Fruit fly (Drosophila melanogaster) whole organism, embryonic: ENCODE measurements around the gene Gr61a.

ENCODE experiments used
- Adf1 ChIP-seq: fragments of 200-800 bp; sonication (Bioruptor generic); IDR thresholded peaks from 2 replicates; pipeline ENCODE4 v1.3.6; 2022; ENCODE audit warnings: missing biosample characterization, missing genetic modification characterization
- CG10321 ChIP-seq: fragments of 200-800 bp; sonication (Bioruptor generic); IDR thresholded peaks from 2 replicates; pipeline ENCODE4 v1.3.6; 2022; ENCODE audit warnings: missing biosample characterization, missing genetic modification characterization
- CG10565 ChIP-seq: fragments of 200-800 bp; sonication (Bioruptor generic); optimal IDR thresholded peaks from 3 replicates; lab custom pipeline; 2016; ENCODE audit warnings: missing biosample characterization, mild to moderate bottlenecking, missing genetic modification characterization
- CG10959 ChIP-seq: fragments of 200-800 bp; sonication (Bioruptor generic); IDR thresholded peaks from 2 replicates; pipeline ENCODE4 v1.3.6; 2022; ENCODE audit warnings: missing biosample characterization, missing genetic modification characterization
- CG10979 ChIP-seq: fragments of 200-800 bp; sonication (Bioruptor generic); optimal IDR thresholded peaks from 2 replicates; lab custom pipeline; 2018; ENCODE audit warnings: missing biosample characterization, mild to moderate bottlenecking, missing genetic modification characterization, moderate library complexity
- CG11504 ChIP-seq: fragments of 200-800 bp; sonication (Bioruptor generic); optimal IDR thresholded peaks from 3 replicates; lab custom pipeline; 2019; ENCODE audit warnings: missing biosample characterization, mild to moderate bottlenecking, missing genetic modification characterization, moderate library complexity
- CG12071 ChIP-seq: fragments of 200-800 bp; sonication (Bioruptor generic); optimal IDR thresholded peaks from 3 replicates; lab custom pipeline; 2018; ENCODE audit warnings: missing biosample characterization, mild to moderate bottlenecking, missing genetic modification characterization
- CG12744 ChIP-seq: fragments of 200-800 bp; sonication (Bioruptor generic); optimal IDR thresholded peaks from 2 replicates; lab custom pipeline; 2016; ENCODE audit warnings: missing biosample characterization, missing genetic modification characterization
- CG14667 ChIP-seq: fragments of 200-800 bp; sonication (Bioruptor generic); IDR thresholded peaks from 2 replicates; pipeline ENCODE4 v1.3.6; 2022; ENCODE audit warnings: missing biosample characterization, missing genetic modification characterization
- CG15011 ChIP-seq: fragments of 200-800 bp; sonication (Bioruptor generic); optimal IDR thresholded peaks from 3 replicates; lab custom pipeline; 2018; ENCODE audit warnings: missing biosample characterization, mild to moderate bottlenecking, missing genetic modification characterization
- CG15479 ChIP-seq: fragments of 200-800 bp; sonication (Bioruptor generic); optimal IDR thresholded peaks from 3 replicates; lab custom pipeline; 2019; ENCODE audit warnings: missing biosample characterization, mild to moderate bottlenecking, missing genetic modification characterization, moderate library complexity
- CG15601 ChIP-seq: fragments of 200-800 bp; sonication (Bioruptor generic); optimal IDR thresholded peaks from 3 replicates; lab custom pipeline; 2019; ENCODE audit warnings: missing biosample characterization, mild to moderate bottlenecking, missing genetic modification characterization, moderate library complexity
- CG1602 ChIP-seq: fragments of 200-800 bp; sonication (Bioruptor generic); optimal IDR thresholded peaks from 3 replicates; lab custom pipeline; 2016; ENCODE audit warnings: missing biosample characterization, missing genetic modification characterization
- CG16779 ChIP-seq: fragments of 200-800 bp; sonication (Bioruptor generic); IDR thresholded peaks from 2 replicates; pipeline ENCODE4 v1.3.6; 2022; ENCODE audit warnings: missing biosample characterization, missing genetic modification characterization
- CG16815 ChIP-seq: fragments of 200-800 bp; sonication (Bioruptor generic); optimal IDR thresholded peaks from 3 replicates; lab custom pipeline; 2017; ENCODE audit warnings: missing biosample characterization, mild to moderate bottlenecking, missing genetic modification characterization
- CG17385 ChIP-seq: fragments of 200-800 bp; sonication (Bioruptor generic); optimal IDR thresholded peaks from 3 replicates; lab custom pipeline; 2018; ENCODE audit warnings: missing biosample characterization, mild to moderate bottlenecking, missing genetic modification characterization
- CG32532 ChIP-seq: fragments of 200-800 bp; sonication (Bioruptor generic); IDR thresholded peaks from 2 replicates; pipeline ENCODE4 v1.3.6; 2022; ENCODE audit warnings: missing biosample characterization, missing genetic modification characterization
- CG32772 ChIP-seq: fragments of 200-800 bp; sonication (Bioruptor generic); IDR thresholded peaks from 2 replicates; pipeline ENCODE4 v1.3.6; 2022; ENCODE audit warnings: missing biosample characterization, missing genetic modification characterization
- CG34224 ChIP-seq: fragments of 200-800 bp; sonication (Bioruptor generic); IDR thresholded peaks from 3 replicates; pipeline ENCODE4 v1.3.6; 2022; ENCODE audit warnings: missing biosample characterization, missing genetic modification characterization; ENCODE audit not compliant: partially characterized antibody
- CG3726 ChIP-seq: fragments of 200-800 bp; sonication (Bioruptor generic); IDR thresholded peaks from 3 replicates; pipeline ENCODE4, ENCODE4 v1.3.6; 2022; ENCODE audit warnings: missing biosample characterization, missing genetic modification characterization
- CG7745 ChIP-seq: fragments of 200-800 bp; sonication (Bioruptor generic); optimal IDR thresholded peaks from 2 replicates; lab custom pipeline; 2018; ENCODE audit warnings: missing biosample characterization, mild to moderate bottlenecking, missing genetic modification characterization, moderate library complexity
- CG7839 ChIP-seq: fragments of 200-800 bp; sonication (Bioruptor generic); optimal IDR thresholded peaks from 3 replicates; lab custom pipeline; 2018; ENCODE audit warnings: missing biosample characterization, mild to moderate bottlenecking, missing genetic modification characterization, moderate library complexity
- CG8281 ChIP-seq: fragments of 200-800 bp; sonication (Bioruptor generic); optimal IDR thresholded peaks from 2 replicates; lab custom pipeline; 2018; ENCODE audit warnings: missing biosample characterization, mild to moderate bottlenecking, missing genetic modification characterization, moderate library complexity
- CG9727 ChIP-seq: fragments of 200-800 bp; sonication (Bioruptor generic); optimal IDR thresholded peaks from 3 replicates; lab custom pipeline; 2017; ENCODE audit warnings: missing biosample characterization, mild to moderate bottlenecking, missing genetic modification characterization
- Camta ChIP-seq: fragments of 200-800 bp; sonication (Bioruptor generic); optimal IDR thresholded peaks from 2 replicates; lab custom pipeline; 2016; ENCODE audit warnings: missing biosample characterization, missing genetic modification characterization
- Dfd ChIP-seq, 2 experiments: fragments of >200 bp; optimal IDR thresholded peaks; 2 replicates each; lab custom pipeline; 2017; ENCODE audit warnings: missing biosample characterization in 2 of 2, missing genetic modification characterization in 2 of 2
- Dref ChIP-seq: fragments of 200-800 bp; sonication (Bioruptor generic); IDR thresholded peaks from 2 replicates; pipeline ENCODE4 v1.3.6; 2022; ENCODE audit warnings: missing biosample characterization, missing genetic modification characterization
- H15 ChIP-seq: fragments of 200-800 bp; sonication (Bioruptor generic); IDR thresholded peaks from 3 replicates; pipeline ENCODE4 v1.3.6; 2022; ENCODE audit warnings: missing biosample characterization, missing genetic modification characterization
- H2.0 ChIP-seq: fragments of 200-800 bp; sonication (Bioruptor generic); IDR thresholded peaks from 2 replicates; pipeline ENCODE4 v1.3.6; 2022; ENCODE audit warnings: missing biosample characterization, missing genetic modification characterization
- Hmr ChIP-seq: fragments of 200-800 bp; sonication (Bioruptor generic); optimal IDR thresholded peaks from 3 replicates; lab custom pipeline; 2017; ENCODE audit warnings: mild to moderate bottlenecking, missing biosample characterization, missing genetic modification reagents, missing genetic modification characterization
- MTF-1 ChIP-seq: fragments of 200-800 bp; sonication (Bioruptor generic); optimal IDR thresholded peaks from 2 replicates; lab custom pipeline; 2018; ENCODE audit warnings: missing biosample characterization, mild to moderate bottlenecking, missing genetic modification characterization, borderline replicate concordance
- Mes4 ChIP-seq: fragments of 200-800 bp; sonication (Bioruptor generic); optimal IDR thresholded peaks from 2 replicates; lab custom pipeline; 2016; ENCODE audit warnings: missing biosample characterization, missing genetic modification characterization
- NFAT ChIP-seq: fragments of 200-800 bp; sonication (Bioruptor generic); IDR thresholded peaks from 2 replicates; pipeline ENCODE4 v1.3.6; 2022; ENCODE audit warnings: missing biosample characterization, missing genetic modification characterization
- Poxn ChIP-seq: fragments of 200-800 bp; sonication (Bioruptor generic); IDR thresholded peaks from 2 replicates; pipeline ENCODE4 v1.3.6; 2022; ENCODE audit warnings: missing biosample characterization, missing genetic modification characterization
- Sin3A ChIP-seq: fragments of >200 bp; optimal IDR thresholded peaks from 2 replicates; lab custom pipeline; 2018
- Sox102F ChIP-seq: fragments of 200-800 bp; sonication (Bioruptor generic); optimal IDR thresholded peaks from 2 replicates; lab custom pipeline; 2018; ENCODE audit warnings: missing biosample characterization, mild to moderate bottlenecking, missing genetic modification characterization, moderate library complexity
- Sry-δ ChIP-seq: fragments of 200-800 bp; sonication (Bioruptor generic); optimal IDR thresholded peaks from 2 replicates; lab custom pipeline; 2016; ENCODE audit warnings: missing biosample characterization, missing genetic modification characterization
- abd-A ChIP-seq: fragments of 200-800 bp; sonication (Bioruptor generic); optimal IDR thresholded peaks from 3 replicates; lab custom pipeline; 2019; ENCODE audit warnings: missing biosample characterization, mild to moderate bottlenecking, missing genetic modification characterization, moderate library complexity
- ash1 ChIP-seq: fragments of 200-800 bp; sonication (Bioruptor generic); optimal IDR thresholded peaks from 2 replicates; lab custom pipeline; 2018; ENCODE audit warnings: missing biosample characterization, mild to moderate bottlenecking, missing genetic modification characterization
- bab2 ChIP-seq: fragments of 200-800 bp; sonication (Bioruptor generic); optimal IDR thresholded peaks from 2 replicates; lab custom pipeline; 2016; ENCODE audit warnings: missing biosample characterization, missing genetic modification characterization
- dmrt99B ChIP-seq: fragments of 200-800 bp; sonication (Bioruptor generic); optimal IDR thresholded peaks from 2 replicates; lab custom pipeline; 2018; ENCODE audit warnings: missing biosample characterization, mild to moderate bottlenecking, missing genetic modification characterization, moderate library complexity
- esg ChIP-seq: fragments of 200-800 bp; sonication (Bioruptor generic); conservative IDR thresholded peaks from 2 replicates; pipeline ENCODE4 v1.3.6; 2022; ENCODE audit warnings: missing biosample characterization, missing genetic modification characterization
- gem ChIP-seq: fragments of 200-800 bp; sonication (Bioruptor generic); optimal IDR thresholded peaks from 2 replicates; lab custom pipeline; 2019; ENCODE audit warnings: missing biosample characterization, mild to moderate bottlenecking, missing genetic modification characterization, moderate library complexity
- mirr ChIP-seq: fragments of 200-800 bp; sonication (Bioruptor generic); optimal IDR thresholded peaks from 3 replicates; lab custom pipeline; 2018; ENCODE audit warnings: missing biosample characterization, mild to moderate bottlenecking, missing genetic modification characterization
- pfk ChIP-seq: fragments of 200-800 bp; sonication (Bioruptor generic); optimal IDR thresholded peaks from 2 replicates; lab custom pipeline; 2018; ENCODE audit warnings: missing biosample characterization, mild to moderate bottlenecking, missing genetic modification characterization, moderate library complexity
- phol ChIP-seq: fragments of 200-800 bp; sonication (Bioruptor generic); optimal IDR thresholded peaks from 3 replicates; lab custom pipeline; 2018; ENCODE audit warnings: missing biosample characterization, mild to moderate bottlenecking, missing genetic modification characterization, moderate library complexity
- pum ChIP-seq: fragments of 200-800 bp; sonication (Bioruptor generic); optimal IDR thresholded peaks from 2 replicates; lab custom pipeline; 2016; ENCODE audit warnings: missing biosample characterization, missing genetic modification characterization
- ranshi ChIP-seq: fragments of 200-800 bp; sonication (Bioruptor generic); IDR thresholded peaks from 2 replicates; pipeline ENCODE4 v1.3.6; 2022; ENCODE audit warnings: missing biosample characterization, missing genetic modification characterization
- slp2 ChIP-seq: fragments of 200-800 bp; sonication (Bioruptor generic); optimal IDR thresholded peaks from 2 replicates; lab custom pipeline; 2016; ENCODE audit warnings: missing biosample characterization, missing genetic modification characterization
- sqz ChIP-seq: fragments of 200-800 bp; sonication (Bioruptor generic); optimal IDR thresholded peaks from 3 replicates; lab custom pipeline; 2018; ENCODE audit warnings: missing biosample characterization, mild to moderate bottlenecking, missing genetic modification characterization
- stc ChIP-seq: fragments of 200-800 bp; sonication (Bioruptor generic); IDR thresholded peaks from 2 replicates; pipeline ENCODE4 v1.3.6; 2022; ENCODE audit warnings: missing biosample characterization, missing genetic modification characterization
- sug ChIP-seq: fragments of 200-800 bp; optimal IDR thresholded peaks from 2 replicates; lab custom pipeline; 2019; ENCODE audit warnings: missing biosample characterization, mild to moderate bottlenecking, missing genetic modification characterization, moderate library complexity

Gr61a gene

dm6 chr3L:793733-794320 lies 47.4 kb upstream of the Gr61a start (continued):
- no peak for TF ChIP-seq Dref
- TF ChIP-seq CG14667: no peak
- peak; percentile 18 for TF ChIP-seq CG11504 (tag; lab: Kevin White, UChicago)
- TF ChIP-seq gem: peak; percentile 39
- TF ChIP-seq CG12744 (GFP tag; lab: Kevin White, UChicago): no peak
- TF ChIP-seq NFAT (GFP tag; lab: Robert Waterston, UW): no peak
- no peak for TF ChIP-seq Dfd (GFP tag; optimal IDR thresholded peaks at IDR 0.05; lab: Kevin White, UChicago)
- TF ChIP-seq ash1 (GFP tag; lab: Kevin White, UChicago): no peak
- TF ChIP-seq mirr (GFP tag; lab: Kevin White, UChicago): no peak
- TF ChIP-seq phol (tag; lab: Kevin White, UChicago): peak; percentile 20
- TF ChIP-seq bab2 (GFP tag; lab: Kevin White, UChicago): no peak
- no peak for TF ChIP-seq H15
- TF ChIP-seq CG15011 (GFP tag; lab: Kevin White, UChicago): no peak
- TF ChIP-seq Mes4: no peak
- TF ChIP-seq CG10321 (GFP tag; lab: Robert Waterston, UW): no peak
- TF ChIP-seq H2.0 (GFP tag; lab: Robert Waterston, UW): no peak
- no peak for TF ChIP-seq Camta (GFP tag; lab: Kevin White, UChicago)
- no peak for TF ChIP-seq CG16779 (GFP tag; lab: Robert Waterston, UW)
- no peak for TF ChIP-seq CG3726 (GFP tag; lab: Robert Waterston, UW)
- TF ChIP-seq CG7745 (tag; lab: Kevin White, UChicago): no peak
- TF ChIP-seq pum (GFP tag; lab: Kevin White, UChicago): no peak
- no peak for TF ChIP-seq Adf1 (GFP tag; lab: Robert Waterston, UW)
- TF ChIP-seq CG32772: no peak
- TF ChIP-seq CG1602 (GFP tag; lab: Kevin White, UChicago): no peak
- no peak for TF ChIP-seq CG8281 (tag; lab: Kevin White, UChicago)
- no peak for TF ChIP-seq Poxn
- TF ChIP-seq CG17385 (GFP tag; lab: Kevin White, UChicago): no peak
- no peak for TF ChIP-seq Sin3A (lab: Kevin White, UChicago)
- no peak for TF ChIP-seq CG10979 (tag; lab: Kevin White, UChicago)
- TF ChIP-seq MTF-1 (GFP tag; lab: Kevin White, UChicago): no peak
- no peak for TF ChIP-seq dmrt99B
- TF ChIP-seq stc (GFP tag; lab: Robert Waterston, UW): no peak
- no peak for TF ChIP-seq CG10565 (GFP tag; lab: Kevin White, UChicago)
- no peak for TF ChIP-seq CG34224
- TF ChIP-seq pfk (GFP tag; lab: Kevin White, UChicago): no peak
- TF ChIP-seq Sox102F (GFP tag; lab: Kevin White, UChicago): peak; percentile 16
- no peak for TF ChIP-seq slp2 (GFP tag; lab: Kevin White, UChicago)
- no peak for TF ChIP-seq CG9727 (GFP tag; lab: Kevin White, UChicago)
- no peak for TF ChIP-seq sqz (GFP tag; lab: Kevin White, UChicago)
- no peak for TF ChIP-seq esg (GFP tag; lab: Robert Waterston, UW)
- no peak for TF ChIP-seq CG32532 (GFP tag; lab: Robert Waterston, UW)
- no peak for TF ChIP-seq sug (tag; lab: Kevin White, UChicago)
- no peak for TF ChIP-seq abd-A (tag; lab: Kevin White, UChicago)
- no peak for TF ChIP-seq CG16815 (GFP tag; lab: Kevin White, UChicago)
- TF ChIP-seq Hmr (GFP tag; lab: Kevin White, UChicago): no peak
- TF ChIP-seq CG10959 (GFP tag; lab: Robert Waterston, UW): no peak
- no peak for TF ChIP-seq CG12071 (GFP tag; lab: Kevin White, UChicago)
- TF ChIP-seq ranshi (GFP tag; lab: Robert Waterston, UW): no peak
- TF ChIP-seq Sry-δ (GFP tag; lab: Kevin White, UChicago): no peak
- TF ChIP-seq CG7839: no peak
- TF ChIP-seq CG15479: peak; percentile 51
- TF ChIP-seq CG15601 (tag; lab: Kevin White, UChicago): no peak
